Worm (Caenorhabditis elegans): ENCODE measurements around the gene srw-8.

srw-8 gene

DNA sequence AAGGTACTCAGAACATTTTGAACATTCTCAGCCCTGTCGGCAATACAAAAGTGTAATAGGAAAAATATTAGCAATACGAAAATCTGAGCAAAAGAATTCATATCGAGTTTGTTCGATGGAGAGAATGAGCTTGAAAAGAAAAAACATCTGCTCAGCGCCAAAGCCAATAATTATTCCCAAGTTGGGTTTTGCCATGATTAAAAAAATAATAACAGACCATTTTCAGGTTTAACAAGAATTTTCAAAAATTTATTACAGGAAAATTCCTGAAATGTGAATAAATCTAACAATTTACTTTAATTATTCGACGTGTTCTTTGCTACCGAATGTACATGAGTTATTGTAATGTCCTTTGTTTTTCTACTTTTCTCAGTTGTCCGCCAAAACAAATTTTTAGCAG lies 1.8 kb downstream of the srw-8 start, which contains the start of gene irld-38:
TSS of gene irld-38 (minus strand) at position 101 of the 400 bp plus-strand sequence.
- TF ChIP-seq rnt-1 (tag; optimal IDR thresholded peaks at IDR 0.05) = no peak
- TF ChIP-seq npax-4 (tag; optimal IDR thresholded peaks at IDR 0.05) = no peak
- no peak for TF ChIP-seq pha-2 (tag; optimal IDR thresholded peaks at IDR 0.05)
- no peak for TF ChIP-seq eyg-1 (tag; optimal IDR thresholded peaks at IDR 0.05)
- no peak for TF ChIP-seq ceh-34 (tag; optimal IDR thresholded peaks at IDR 0.05)
- no peak for TF ChIP-seq elt-2 (tag; optimal IDR thresholded peaks at IDR 0.05)
- TF ChIP-seq syd-9 (tag; optimal IDR thresholded peaks at IDR 0.05) = no peak
- no peak for TF ChIP-seq pag-3 (tag; optimal IDR thresholded peaks at IDR 0.05; ENCODE audit: borderline replicate concordance)
- TF ChIP-seq sdc-2 (tag; optimal IDR thresholded peaks at IDR 0.05) = no peak
- no peak for TF ChIP-seq elt-4 (tag; optimal IDR thresholded peaks at IDR 0.05)
- TF ChIP-seq hlh-30 (tag; optimal IDR thresholded peaks at IDR 0.05; ENCODE audit: insufficient read depth) = no peak
- no peak for TF ChIP-seq ahr-1 (tag; optimal IDR thresholded peaks at IDR 0.05)
- no peak for TF ChIP-seq C08G9.2 (tag; optimal IDR thresholded peaks at IDR 0.05)
- no peak for TF ChIP-seq odd-2 (tag; optimal IDR thresholded peaks at IDR 0.05)
- no peak for TF ChIP-seq Y22D7AL.16 (tag; optimal IDR thresholded peaks at IDR 0.05)
- TF ChIP-seq pat-9 (tag; optimal IDR thresholded peaks at IDR 0.05) = no peak
- TF ChIP-seq unc-3 (GFP tag; conservative IDR thresholded peaks at IDR 0.05) = no peak
- TF ChIP-seq unc-3 (tag; optimal IDR thresholded peaks at IDR 0.05) = no peak

DNA sequence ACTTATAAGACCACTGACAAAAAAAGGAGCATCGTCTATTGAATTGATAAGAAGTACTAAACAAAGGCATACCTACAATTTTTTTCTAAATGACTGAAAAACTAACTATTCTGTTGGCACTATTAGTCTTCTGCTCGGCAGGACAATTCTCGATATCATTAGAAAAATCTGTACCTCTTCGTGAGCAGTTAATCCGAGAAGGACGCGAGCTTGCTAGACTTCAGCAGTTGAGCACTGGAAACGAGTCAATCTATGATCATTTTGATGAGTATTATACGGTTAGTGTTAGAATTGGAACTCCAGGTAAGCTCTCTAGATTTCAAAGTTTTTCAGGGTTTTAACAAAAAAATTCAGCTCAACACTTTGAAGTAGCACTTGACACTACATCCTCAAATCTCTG lies 5.9 kb downstream of the srw-8 start, which contains the start of gene asp-7:
TSS of gene asp-7 (plus strand) at position 81 of the 400 bp plus-strand sequence.
- TF ChIP-seq ceh-45 (GFP tag; IDR thresholded peaks at IDR 0.05) (no peak), pha-4 (tag; optimal IDR thresholded peaks at IDR 0.05) (no peak), ttx-3 (tag; optimal IDR thresholded peaks at IDR 0.05) (no peak), sdc-2 (tag; optimal IDR thresholded peaks at IDR 0.05) (no peak), ceh-2 (tag; optimal IDR thresholded peaks at IDR 0.05) (no peak), gmeb-2 (tag; optimal IDR thresholded peaks at IDR 0.05) (no peak), hlh-8 (tag; optimal IDR thresholded peaks at IDR 0.05) (no peak), unc-3 (GFP tag; conservative IDR thresholded peaks at IDR 0.05) (no peak), unc-3 (tag; optimal IDR thresholded peaks at IDR 0.05) (no peak), ztf-16 (tag; optimal IDR thresholded peaks at IDR 0.05) (no peak), ceh-19 (GFP tag; optimal IDR thresholded peaks at IDR 0.05) (no peak), nhr-11 (tag; optimal IDR thresholded peaks at IDR 0.05) (no peak), unc-55 (GFP tag; optimal IDR thresholded peaks at IDR 0.05) (no peak), K09A11.1 (tag; optimal IDR thresholded peaks at IDR 0.05; ENCODE audit: insufficient read depth) (no peak), pat-9 (tag; optimal IDR thresholded peaks at IDR 0.05) (no peak), ahr-1 (tag; optimal IDR thresholded peaks at IDR 0.05) (no peak)

DNA sequence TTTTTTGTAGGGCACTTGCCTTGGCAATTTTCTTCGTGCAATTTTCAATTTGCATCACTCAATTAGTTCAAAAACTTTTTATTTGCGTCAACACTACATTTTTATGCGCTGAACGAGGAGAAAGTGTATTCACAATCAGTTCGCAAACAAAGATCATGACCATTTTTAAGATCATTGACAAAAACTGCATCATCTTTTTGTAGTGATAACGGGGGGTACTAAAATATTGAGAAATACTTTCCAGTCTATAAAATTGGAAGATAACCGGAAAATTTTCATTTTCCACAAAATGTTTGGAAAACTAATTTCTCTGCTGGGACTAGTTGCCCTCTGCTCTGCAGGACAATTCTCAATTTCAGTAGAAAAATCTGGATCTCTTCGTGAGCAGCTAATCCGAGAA lies 9.9 kb downstream of the srw-8 start, which contains the start of gene asp-8:
TSS of gene asp-8 (plus strand) at position 276 of the 400 bp plus-strand sequence.
- TF ChIP-seq unc-86 (tag; optimal IDR thresholded peaks at IDR 0.05) = no peak
- no peak for TF ChIP-seq gmeb-2 (tag; optimal IDR thresholded peaks at IDR 0.05)
- no peak for TF ChIP-seq ama-1 (optimal IDR thresholded peaks at IDR 0.05)
- TF ChIP-seq elt-2 (tag; optimal IDR thresholded peaks at IDR 0.05) = no peak
- no peak for TF ChIP-seq odd-2 (tag; optimal IDR thresholded peaks at IDR 0.05)
- TF ChIP-seq hlh-8 (tag; optimal IDR thresholded peaks at IDR 0.05) = no peak
- no peak for TF ChIP-seq lim-6 (tag; optimal IDR thresholded peaks at IDR 0.05)
- no peak for TF ChIP-seq T23F11.4 (GFP tag; optimal IDR thresholded peaks at IDR 0.05)
- TF ChIP-seq Y22D7AL.16 (tag; optimal IDR thresholded peaks at IDR 0.05) = no peak
- TF ChIP-seq dmd-4 (tag; optimal IDR thresholded peaks at IDR 0.05; ENCODE audit: borderline replicate concordance) = no peak
- no peak for TF ChIP-seq tbx-2 (tag; optimal IDR thresholded peaks at IDR 0.05)
- no peak for TF ChIP-seq ceh-30 (tag; optimal IDR thresholded peaks at IDR 0.05)

DNA sequence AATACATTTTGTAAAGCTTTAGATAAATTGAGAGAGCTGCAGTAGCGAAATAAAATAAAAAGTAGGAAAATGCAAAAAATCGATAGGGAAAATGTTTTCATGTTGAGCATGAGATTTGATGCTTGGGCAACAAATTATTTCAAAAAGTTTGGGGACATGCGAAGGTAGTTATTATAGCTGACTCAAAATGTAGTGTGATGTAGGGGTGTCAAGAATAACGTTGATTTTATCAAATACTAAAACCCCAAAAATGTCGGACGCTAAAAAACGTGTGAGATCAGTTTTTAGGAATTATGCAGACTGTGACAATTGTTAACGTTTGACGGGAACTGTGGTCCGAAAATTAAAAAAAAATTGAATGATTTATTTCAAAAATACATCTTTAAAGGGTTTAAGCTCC lies 12.8 kb downstream of the srw-8 start, which contains the start of gene irld-12:
TSS of gene irld-12 (minus strand) at position 101 of the 400 bp plus-strand sequence.
- TF ChIP-seq hlh-13 (GFP tag; optimal IDR thresholded peaks at IDR 0.05) (no peak), unc-55 (GFP tag; optimal IDR thresholded peaks at IDR 0.05) (no peak), ttx-3 (tag; optimal IDR thresholded peaks at IDR 0.05) (no peak)

All from whole organism, late embryonic.